Fruit fly (Drosophila melanogaster) whole organism, embryonic: ENCODE results near the gene Pnn.

Experiments used
- BEAF-32 ChIP-seq: fragments of 200-800 bp; sonication (Bioruptor generic); optimal IDR thresholded peaks from 3 replicates; lab custom pipeline; 2017; ENCODE audit warnings: missing biosample characterization, missing genetic modification characterization, mild to moderate bottlenecking, moderate library complexity, missing genetic modification reagents
- CG10462 ChIP-seq: fragments of 200-800 bp; sonication (Bioruptor generic); optimal IDR thresholded peaks from 2 replicates; lab custom pipeline; 2016; ENCODE audit warnings: missing biosample characterization, missing genetic modification characterization
- CG12236 ChIP-seq: fragments of 200-800 bp; sonication (Bioruptor generic); optimal IDR thresholded peaks from 2 replicates; lab custom pipeline; 2016; ENCODE audit warnings: missing biosample characterization, missing genetic modification characterization
- CG13287 ChIP-seq: fragments of 200-800 bp; sonication (Bioruptor generic); IDR thresholded peaks from 2 replicates; pipeline ENCODE4 v1.3.6; 2022; ENCODE audit warnings: missing biosample characterization, missing genetic modification characterization; ENCODE audit not compliant: partially characterized antibody
- CG13424 ChIP-seq: fragments of 200-800 bp; sonication (Bioruptor generic); optimal IDR thresholded peaks from 2 replicates; lab custom pipeline; 2019; ENCODE audit warnings: missing biosample characterization, mild to moderate bottlenecking, missing genetic modification characterization, moderate library complexity
- CG15514 ChIP-seq: fragments of 200-800 bp; sonication (Bioruptor generic); optimal IDR thresholded peaks from 3 replicates; lab custom pipeline; 2017; ENCODE audit warnings: missing biosample characterization, missing genetic modification characterization, mild to moderate bottlenecking, moderate library complexity, missing genetic modification reagents
- CG17359 ChIP-seq: fragments of 200-800 bp; sonication (Bioruptor generic); optimal IDR thresholded peaks from 3 replicates; lab custom pipeline; 2018; ENCODE audit warnings: missing biosample characterization, mild to moderate bottlenecking, missing genetic modification characterization, moderate library complexity
- CG17385 ChIP-seq: fragments of 200-800 bp; sonication (Bioruptor generic); optimal IDR thresholded peaks from 3 replicates; lab custom pipeline; 2018; ENCODE audit warnings: missing biosample characterization, mild to moderate bottlenecking, missing genetic modification characterization
- CG17802 ChIP-seq: fragments of 200-800 bp; sonication (Bioruptor generic); optimal IDR thresholded peaks from 2 replicates; lab custom pipeline; 2018; ENCODE audit warnings: missing biosample characterization, mild to moderate bottlenecking, missing genetic modification characterization, moderate library complexity
- CG17829 ChIP-seq: fragments of 200-800 bp; optimal IDR thresholded peaks from 2 replicates; lab custom pipeline; 2019; ENCODE audit warnings: missing biosample characterization, mild to moderate bottlenecking, missing genetic modification characterization, moderate library complexity
- CG18262 ChIP-seq: fragments of 200-800 bp; optimal IDR thresholded peaks from 3 replicates; lab custom pipeline; 2019; ENCODE audit warnings: missing biosample characterization, mild to moderate bottlenecking, missing genetic modification characterization, moderate library complexity
- CG18619 ChIP-seq: fragments of 200-800 bp; sonication (Bioruptor generic); optimal IDR thresholded peaks from 3 replicates; lab custom pipeline; 2017; ENCODE audit warnings: missing biosample characterization, mild to moderate bottlenecking, missing genetic modification characterization
- CG2116 ChIP-seq: fragments of 200-800 bp; sonication (Bioruptor generic); optimal IDR thresholded peaks from 3 replicates; lab custom pipeline; 2018; ENCODE audit warnings: missing biosample characterization, mild to moderate bottlenecking, missing genetic modification characterization
- CG30431 ChIP-seq: fragments of 200-800 bp; sonication (Bioruptor generic); optimal IDR thresholded peaks from 2 replicates; lab custom pipeline; 2017; ENCODE audit warnings: missing biosample characterization, missing genetic modification characterization
- CG32532 ChIP-seq: fragments of 200-800 bp; sonication (Bioruptor generic); IDR thresholded peaks from 2 replicates; pipeline ENCODE4 v1.3.6; 2022; ENCODE audit warnings: missing biosample characterization, missing genetic modification characterization
- CG3995 ChIP-seq: fragments of 200-800 bp; sonication (Bioruptor generic); optimal IDR thresholded peaks from 3 replicates; lab custom pipeline; 2016; ENCODE audit warnings: missing biosample characterization, missing genetic modification characterization
- CG43689 ChIP-seq: fragments of 200-800 bp; sonication (Bioruptor generic); IDR thresholded peaks from 2 replicates; pipeline ENCODE4 v1.3.6; 2022; ENCODE audit warnings: missing biosample characterization, missing genetic modification characterization
- CG4424 ChIP-seq: fragments of 200-800 bp; sonication (Bioruptor generic); optimal IDR thresholded peaks from 3 replicates; lab custom pipeline; 2016; ENCODE audit warnings: missing biosample characterization, missing genetic modification characterization
- CG7987 ChIP-seq: fragments of 200-800 bp; sonication (Bioruptor generic); optimal IDR thresholded peaks from 2 replicates; lab custom pipeline; 2018; ENCODE audit warnings: missing biosample characterization, mild to moderate bottlenecking, missing genetic modification characterization, moderate library complexity
- CG8359 ChIP-seq: fragments of 200-800 bp; sonication (Bioruptor generic); optimal IDR thresholded peaks from 2 replicates; lab custom pipeline; 2017; ENCODE audit warnings: missing biosample characterization, mild to moderate bottlenecking, missing genetic modification characterization, borderline replicate concordance
- CG9797 ChIP-seq: fragments of 200-800 bp; sonication (Bioruptor generic); optimal IDR thresholded peaks from 3 replicates; lab custom pipeline; 2018; ENCODE audit warnings: missing biosample characterization, mild to moderate bottlenecking, missing genetic modification characterization
- CrebB ChIP-seq: fragments of 200-800 bp; sonication (Bioruptor generic); optimal IDR thresholded peaks from 3 replicates; lab custom pipeline; 2018; ENCODE audit warnings: missing biosample characterization, mild to moderate bottlenecking, missing genetic modification characterization
- Dll ChIP-seq: fragments of 200-800 bp; sonication (Bioruptor generic); IDR thresholded peaks from 4 replicates; pipeline ENCODE4 v1.3.6; 2022; ENCODE audit warnings: missing biosample characterization, missing genetic modification characterization; ENCODE audit not compliant: partially characterized antibody
- Lpt ChIP-seq: fragments of >200 bp; optimal IDR thresholded peaks from 2 replicates; lab custom pipeline; 2018; ENCODE audit warnings: missing biosample characterization, missing genetic modification characterization
- Med ChIP-seq: fragments of 200-800 bp; sonication (Bioruptor generic); peaks from one replicate; lab custom pipeline; 2016; ENCODE audit warnings: missing biosample characterization, missing genetic modification characterization, mild to moderate bottlenecking, inconsistent platforms, moderate library complexity
- Myb ChIP-seq: fragments of 200-800 bp; sonication (Bioruptor generic); optimal IDR thresholded peaks from 2 replicates; lab custom pipeline; 2016; ENCODE audit warnings: missing biosample characterization, missing genetic modification characterization
- Side ChIP-seq: fragments of 200-800 bp; sonication (Bioruptor generic); optimal IDR thresholded peaks from 2 replicates; lab custom pipeline; 2016; ENCODE audit warnings: missing biosample characterization, missing genetic modification characterization
- Vsx1 ChIP-seq: fragments of 200-800 bp; sonication (Bioruptor generic); optimal IDR thresholded peaks from 2 replicates; lab custom pipeline; 2017; ENCODE audit warnings: missing biosample characterization, mild to moderate bottlenecking, missing genetic modification characterization, missing genetic modification reagents
- abd-A ChIP-seq: fragments of 200-800 bp; sonication (Bioruptor generic); optimal IDR thresholded peaks from 3 replicates; lab custom pipeline; 2019; ENCODE audit warnings: missing biosample characterization, mild to moderate bottlenecking, missing genetic modification characterization, moderate library complexity
- ap ChIP-seq: fragments of 200-800 bp; sonication (Bioruptor generic); IDR thresholded peaks from 2 replicates; pipeline ENCODE4 v1.3.6; 2022; ENCODE audit warnings: missing biosample characterization, missing genetic modification characterization
- ase ChIP-seq: fragments of 200-800 bp; sonication (Bioruptor generic); IDR thresholded peaks from 3 replicates; pipeline ENCODE4 v1.3.6; 2022; ENCODE audit warnings: missing biosample characterization, missing genetic modification characterization
- az2 ChIP-seq: fragments of 200-800 bp; sonication (Bioruptor generic); optimal IDR thresholded peaks from 3 replicates; lab custom pipeline; 2016; ENCODE audit warnings: missing biosample characterization, missing genetic modification characterization
- bsh ChIP-seq, 2 experiments: fragments of 200-800 bp; sonication (Bioruptor generic); optimal IDR thresholded peaks; 2 replicates each; lab custom pipeline; 2017 to 2018; ENCODE audit warnings: mild to moderate bottlenecking in 2 of 2, missing biosample characterization in 2 of 2, missing genetic modification characterization in 2 of 2, moderate library complexity in 1 of 2
- eve ChIP-seq, 2 experiments: fragments of >200 bp; optimal IDR thresholded peaks; 2 replicates each; lab custom pipeline; 2017; ENCODE audit warnings: missing biosample characterization in 2 of 2, missing genetic modification characterization in 2 of 2
- fd96Cb ChIP-seq: fragments of 200-800 bp; sonication (Bioruptor generic); optimal IDR thresholded peaks from 2 replicates; lab custom pipeline; 2018; ENCODE audit warnings: missing biosample characterization, mild to moderate bottlenecking, missing genetic modification characterization, moderate library complexity
- her ChIP-seq: fragments of 200-800 bp; sonication (Bioruptor generic); optimal IDR thresholded peaks from 2 replicates; lab custom pipeline; 2016; ENCODE audit warnings: missing biosample characterization, missing genetic modification characterization
- ind ChIP-seq: fragments of 200-800 bp; sonication (Bioruptor generic); optimal IDR thresholded peaks from 3 replicates; lab custom pipeline; 2016; ENCODE audit warnings: missing biosample characterization, missing genetic modification characterization
- inv ChIP-seq: fragments of 200-800 bp; sonication (Bioruptor generic); IDR thresholded peaks from 2 replicates; pipeline ENCODE4 v1.3.6; 2022; ENCODE audit warnings: missing biosample characterization, missing genetic modification characterization; ENCODE audit not compliant: partially characterized antibody
- maf-S ChIP-seq: fragments of 200-800 bp; sonication (Bioruptor generic); optimal IDR thresholded peaks from 2 replicates; lab custom pipeline; 2016; ENCODE audit warnings: missing biosample characterization, missing genetic modification characterization
- odd ChIP-seq: fragments of 200-800 bp; sonication (Bioruptor generic); optimal IDR thresholded peaks from 2 replicates; lab custom pipeline; 2017; ENCODE audit warnings: missing biosample characterization, mild to moderate bottlenecking, missing genetic modification characterization
- p53 ChIP-seq: fragments of 200-800 bp; sonication (Bioruptor generic); optimal IDR thresholded peaks from 2 replicates; lab custom pipeline; 2016; ENCODE audit warnings: missing biosample characterization, missing genetic modification characterization
- pan ChIP-seq, 4 experiments: fragments of >200 bp in 3 of 4; fragments of 200-800 bp in 1 of 4; sonication (Bioruptor generic) in 1 of 4; optimal IDR thresholded peaks in 3 of 4; IDR thresholded peaks in 1 of 4; 2 replicates each; pipeline versions ENCODE4 v1.3.6 to Lab custom; 2017 to 2022; ENCODE audit warnings: missing biosample characterization in 2 of 4, missing genetic modification characterization in 2 of 4, mixed read lengths in 1 of 4
- sr ChIP-seq: fragments of 200-800 bp; sonication (Bioruptor generic); IDR thresholded peaks from 3 replicates; pipeline ENCODE4 v1.3.6; 2022; ENCODE audit warnings: missing biosample characterization, missing genetic modification characterization
- sug ChIP-seq: fragments of 200-800 bp; optimal IDR thresholded peaks from 2 replicates; lab custom pipeline; 2019; ENCODE audit warnings: missing biosample characterization, mild to moderate bottlenecking, missing genetic modification characterization, moderate library complexity
- tap ChIP-seq: fragments of 200-800 bp; optimal IDR thresholded peaks from 3 replicates; lab custom pipeline; 2019; ENCODE audit warnings: missing biosample characterization, mild to moderate bottlenecking, missing genetic modification characterization, moderate library complexity
- usp ChIP-seq: fragments of >200 bp; optimal IDR thresholded peaks from 2 replicates; lab custom pipeline; 2017; ENCODE audit warnings: missing biosample characterization, missing genetic modification characterization
- wek ChIP-seq: fragments of 200-800 bp; sonication (Bioruptor generic); optimal IDR thresholded peaks from 3 replicates; lab custom pipeline; 2018; ENCODE audit warnings: missing biosample characterization, mild to moderate bottlenecking, missing genetic modification characterization, moderate library complexity
- zen ChIP-seq: fragments of 200-800 bp; sonication (Bioruptor generic); optimal IDR thresholded peaks from 3 replicates; lab custom pipeline; 2018; ENCODE audit warnings: missing biosample characterization, mild to moderate bottlenecking, missing genetic modification characterization, moderate library complexity

Gene Pnn

DNA sequence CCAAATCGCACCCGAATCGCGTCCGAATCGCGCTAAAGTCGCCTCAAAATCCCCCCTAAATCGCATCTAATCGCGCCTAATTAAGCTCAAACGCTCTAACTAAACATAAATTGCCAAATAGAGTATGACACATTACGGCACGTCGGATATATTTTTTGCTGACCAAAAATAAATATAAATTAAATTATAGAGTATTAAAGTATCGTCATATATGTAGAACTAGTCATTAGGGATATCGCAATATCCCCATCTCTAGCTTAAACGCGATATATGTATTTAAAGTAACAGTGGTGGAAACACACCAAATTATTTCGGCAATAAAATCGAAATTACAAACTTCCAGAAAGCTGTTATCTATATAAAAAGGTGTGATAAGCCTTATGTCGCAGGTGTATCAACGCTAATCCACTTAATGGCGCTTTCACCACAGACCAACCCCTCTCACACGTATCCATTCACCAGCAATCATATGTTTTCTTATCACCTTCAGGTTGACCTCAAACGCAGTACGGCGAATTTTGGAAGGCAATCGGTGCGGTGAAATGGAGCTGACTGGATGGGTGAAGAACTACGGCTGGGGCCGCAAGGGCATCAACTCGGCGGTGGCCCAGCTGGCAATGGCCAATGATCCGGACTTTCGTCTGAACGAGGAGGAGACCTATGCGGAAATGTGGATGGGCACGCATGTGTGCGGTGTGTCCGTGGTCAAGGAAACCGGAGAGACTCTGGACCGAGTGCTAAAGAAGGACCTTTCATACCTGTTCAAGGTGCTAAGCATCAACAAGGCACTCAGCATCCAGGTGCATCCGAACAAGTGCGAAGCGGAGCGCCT is 18.9 kb downstream of the Pnn start, which contains the start of gene Mpi (continued):
- TF ChIP-seq tap (tag; lab: Kevin White, UChicago), result no peak
- peak; percentile 67 for TF ChIP-seq Dll
- TF ChIP-seq wek (GFP tag; lab: Kevin White, UChicago), result peak; percentile 12
- TF ChIP-seq CG10462 (GFP tag; lab: Kevin White, UChicago), result no peak
- peak; percentile 25 for TF ChIP-seq CrebB (tag; lab: Kevin White, UChicago)
- TF ChIP-seq CG17802, result peak; percentile 18
- peak; percentile 42 for TF ChIP-seq CG32532
- peak; percentile 56 for TF ChIP-seq sug (tag; lab: Kevin White, UChicago)
- peak; percentile 19 for TF ChIP-seq fd96Cb (tag; lab: Kevin White, UChicago)
- TF ChIP-seq CG13424 (tag; lab: Kevin White, UChicago), result peak; percentile 49
- peak; percentile 100 for TF ChIP-seq CG8359 (GFP tag; lab: Kevin White, UChicago)
- TF ChIP-seq odd (GFP tag; lab: Kevin White, UChicago), result no peak
- TF ChIP-seq CG15514 (GFP tag; lab: Kevin White, UChicago), result peak; percentile 43
- 0 out of 3 replicates have a peak, but pooled peaks have one; percentile 7 for TF ChIP-seq sr (GFP tag; lab: Robert Waterston, UW)
- TF ChIP-seq her (GFP tag; lab: Kevin White, UChicago), result no peak
- TF ChIP-seq CG7987, result peak; percentile 22
- TF ChIP-seq bsh (GFP tag; optimal IDR thresholded peaks at IDR 0.05; lab: Kevin White, UChicago), result peak in 1 of 2 experiments; percentile 42
- TF ChIP-seq zen, result peak; percentile 78
- no peak for TF ChIP-seq CG12236 (GFP tag; lab: Kevin White, UChicago)
- TF ChIP-seq usp (GFP tag; lab: Kevin White, UChicago), result no peak
- TF ChIP-seq Lpt (GFP tag; lab: Kevin White, UChicago), result no peak
- peak; percentile 82 for TF ChIP-seq CG3995
- TF ChIP-seq Side (GFP tag; lab: Kevin White, UChicago), result no peak
- peak; percentile 69 for TF ChIP-seq CG13287 (GFP tag; lab: Robert Waterston, UW)
- TF ChIP-seq CG9797, result peak; percentile 6
- TF ChIP-seq CG17359 (tag; lab: Kevin White, UChicago), result peak; percentile 33
- TF ChIP-seq CG17829 (tag; lab: Kevin White, UChicago), result peak; percentile 50
- peak; percentile 66 for TF ChIP-seq CG2116
- no peak for TF ChIP-seq CG30431
- no peak for TF ChIP-seq CG18619 (GFP tag; lab: Kevin White, UChicago)
- peak; percentile 7 for TF ChIP-seq ind (GFP tag; lab: Kevin White, UChicago)
- peak; percentile 75 for TF ChIP-seq Med (GFP tag; lab: Kevin White, UChicago)
- no peak for TF ChIP-seq abd-A (tag; lab: Kevin White, UChicago)
- TF ChIP-seq Myb (GFP tag; lab: Kevin White, UChicago), result no peak
- TF ChIP-seq ap (GFP tag; lab: Robert Waterston, UW), result no peak
- peak; percentile 67 for TF ChIP-seq BEAF-32 (GFP tag; lab: Kevin White, UChicago)
- peak; percentile 44 for TF ChIP-seq inv
- no peak for TF ChIP-seq pan (optimal IDR thresholded peaks at IDR 0.05; lab: Kevin White, UChicago)
- peak in 1 of 2 experiments; percentile 28 for TF ChIP-seq pan (GFP tag; optimal IDR thresholded peaks at IDR 0.05 in 1 of 2, IDR thresholded peaks at IDR 0.05 in 1 of 2)
- peak; percentile 40 for TF ChIP-seq CG17385 (GFP tag; lab: Kevin White, UChicago)
- no peak for TF ChIP-seq eve (GFP tag; optimal IDR thresholded peaks at IDR 0.05; lab: Kevin White, UChicago)
- TF ChIP-seq az2 (GFP tag; lab: Kevin White, UChicago), result peak; percentile 37
- no peak for TF ChIP-seq CG43689 (GFP tag; lab: Robert Waterston, UW)
- TF ChIP-seq Vsx1 (GFP tag; lab: Kevin White, UChicago), result no peak
- peak; percentile 27 for TF ChIP-seq CG4424 (GFP tag; lab: Kevin White, UChicago)
- no peak for TF ChIP-seq CG18262 (tag; lab: Kevin White, UChicago)
- TF ChIP-seq maf-S (GFP tag; lab: Kevin White, UChicago), result no peak
- TF ChIP-seq ase (GFP tag; lab: Robert Waterston, UW), result no peak
- no peak for TF ChIP-seq p53 (GFP tag; lab: Kevin White, UChicago)
